Worm (Caenorhabditis elegans) whole organism, L4 larva: Measurements from ENCODE around the gene C23H3.9.

Experiments
- Y5F2A.4 ChIP-seq: fragments of 200-800 bp; sonication (Bioruptor generic); optimal IDR thresholded peaks from 2 replicates; lab custom pipeline; 2018; ENCODE audit warnings: mild to moderate bottlenecking, missing genetic modification characterization, missing compliant biosample characterization
- lin-15B ChIP-seq: fragments of 150-350 bp; sonication (generic microtip); optimal IDR thresholded peaks from 3 replicates; lab custom pipeline; 2014; ENCODE audit warnings: missing biosample characterization, missing genetic modification characterization

ce11 chrII:23025-23424 is 56.0 kb downstream of the C23H3.9 start, which contains the start of gene sqt-2:
- no peak for TF ChIP-seq lin-15B (tag; lab: Kevin White, UChicago)
- no peak for TF ChIP-seq Y5F2A.4 (GFP tag; lab: Kevin White, UChicago)
